Worm (Caenorhabditis elegans) whole organism, L3 larva: ENCODE results near the gene F18A1.1.

Experiments used
- ZK546.5 ChIP-seq: sonication (generic microtip); optimal IDR thresholded peaks from 2 replicates; lab custom pipeline; 2017; ENCODE audit warnings: missing biosample characterization, missing genetic modification characterization
- ceh-28 ChIP-seq: fragments of 150-350 bp; optimal IDR thresholded peaks from 2 replicates; lab custom pipeline; 2014; ENCODE audit warnings: missing biosample characterization, missing genetic modification reagents, missing genetic modification characterization
- ceh-82 ChIP-seq: fragments of 150-350 bp; optimal IDR thresholded peaks from 2 replicates; lab custom pipeline; 2014; ENCODE audit warnings: missing biosample characterization, missing genetic modification characterization
- ceh-9 ChIP-seq: sonication (generic microtip); optimal IDR thresholded peaks from 2 replicates; lab custom pipeline; 2018; ENCODE audit warnings: missing biosample characterization, missing genetic modification characterization
- daf-12 ChIP-seq: fragments of 150-350 bp; optimal IDR thresholded peaks from 2 replicates; lab custom pipeline; 2014; ENCODE audit warnings: missing biosample characterization, missing genetic modification reagents, missing genetic modification characterization
- egl-5 ChIP-seq: fragments of 150-350 bp; optimal IDR thresholded peaks from 2 replicates; lab custom pipeline; 2017; ENCODE audit warnings: missing biosample characterization, missing genetic modification reagents, missing genetic modification characterization, inconsistent platforms
- elt-1 ChIP-seq: fragments of 150-350 bp; optimal IDR thresholded peaks from 2 replicates; lab custom pipeline; 2014; ENCODE audit warnings: missing biosample characterization, missing genetic modification characterization
- elt-2 ChIP-seq: sonication (generic microtip); optimal IDR thresholded peaks from 2 replicates; lab custom pipeline; 2016; ENCODE audit warnings: missing genetic modification reagents, mild to moderate bottlenecking, missing genetic modification characterization, missing compliant biosample characterization
- elt-3 ChIP-seq, 3 experiments: fragments of 150-350 bp in 1 of 3; sonication (generic microtip) in 2 of 3; optimal IDR thresholded peaks; 2 replicates in 2 of 3; 4 replicates in 1 of 3; lab custom pipeline; 2014 to 2017; ENCODE audit warnings: missing biosample characterization in 3 of 3, missing genetic modification characterization in 3 of 3
- eor-1 ChIP-seq, 2 experiments: fragments of 150-350 bp; optimal IDR thresholded peaks; 2 replicates each; lab custom pipeline; 2014 to 2018; ENCODE audit warnings: missing biosample characterization in 2 of 2, missing genetic modification characterization in 2 of 2
- fkh-10 ChIP-seq: sonication (generic microtip); optimal IDR thresholded peaks from 2 replicates; lab custom pipeline; 2017; ENCODE audit warnings: missing biosample characterization, missing genetic modification reagents, missing genetic modification characterization
- fkh-2 ChIP-seq: fragments of 150-350 bp; optimal IDR thresholded peaks from 2 replicates; lab custom pipeline; 2014; ENCODE audit warnings: missing biosample characterization, missing genetic modification reagents, missing genetic modification characterization
- hmg-11 ChIP-seq: sonication (generic microtip); optimal IDR thresholded peaks from 2 replicates; lab custom pipeline; 2016; ENCODE audit warnings: missing genetic modification characterization, missing compliant biosample characterization
- jun-1 ChIP-seq: fragments of 150-350 bp; optimal IDR thresholded peaks from 2 replicates; lab custom pipeline; 2014; ENCODE audit warnings: missing biosample characterization, missing genetic modification reagents, missing genetic modification characterization
- lin-15B ChIP-seq: fragments of 150-350 bp; optimal IDR thresholded peaks from 2 replicates; lab custom pipeline; 2014; ENCODE audit warnings: missing biosample characterization, missing genetic modification characterization
- lin-39 ChIP-seq: fragments of 150-350 bp; optimal IDR thresholded peaks from 2 replicates; lab custom pipeline; 2018; ENCODE audit warnings: missing biosample characterization, missing genetic modification reagents, missing genetic modification characterization
- mml-1 ChIP-seq: fragments of 150-350 bp; sonication (generic microtip); optimal IDR thresholded peaks from 3 replicates; lab custom pipeline; 2014; ENCODE audit warnings: missing biosample characterization, missing genetic modification characterization
- nfya-1 ChIP-seq: sonication (generic microtip); optimal IDR thresholded peaks from 2 replicates; lab custom pipeline; 2017; ENCODE audit warnings: missing genetic modification characterization, mild to moderate bottlenecking, missing compliant biosample characterization, antibody characterized with exemption, moderate library complexity; ENCODE audit not compliant: insufficient read depth
- nhr-11 ChIP-seq: fragments of 150-350 bp; optimal IDR thresholded peaks from 2 replicates; lab custom pipeline; 2014; ENCODE audit warnings: missing biosample characterization, missing genetic modification characterization
- nhr-237 ChIP-seq: fragments of 150-350 bp; optimal IDR thresholded peaks from 2 replicates; lab custom pipeline; 2014; ENCODE audit warnings: missing biosample characterization, missing genetic modification characterization
- nhr-25 ChIP-seq: sonication (generic microtip); optimal IDR thresholded peaks from 2 replicates; lab custom pipeline; 2017; ENCODE audit warnings: missing biosample characterization, missing genetic modification characterization
- nhr-28 ChIP-seq: fragments of 150-350 bp; optimal IDR thresholded peaks from 2 replicates; lab custom pipeline; 2014; ENCODE audit warnings: missing biosample characterization, missing genetic modification characterization
- nhr-43 ChIP-seq: sonication (generic microtip); optimal IDR thresholded peaks from 2 replicates; lab custom pipeline; 2016; ENCODE audit warnings: mild to moderate bottlenecking, missing genetic modification characterization, missing compliant biosample characterization; ENCODE audit not compliant: poor library complexity, severe bottlenecking
- nhr-77 ChIP-seq: fragments of 150-350 bp; optimal IDR thresholded peaks from 2 replicates; lab custom pipeline; 2014; ENCODE audit warnings: missing biosample characterization, missing genetic modification characterization
- pha-4 ChIP-seq: fragments of 150-350 bp; optimal IDR thresholded peaks from 2 replicates; lab custom pipeline; 2014; ENCODE audit warnings: missing biosample characterization, missing genetic modification reagents, missing genetic modification characterization
- sea-2 ChIP-seq: fragments of 150-350 bp; sonication (generic microtip); optimal IDR thresholded peaks from 4 replicates; lab custom pipeline; 2014; ENCODE audit warnings: missing biosample characterization, missing genetic modification reagents, missing genetic modification characterization
- snpc-4 ChIP-seq: fragments of 150-350 bp; optimal IDR thresholded peaks from 2 replicates; lab custom pipeline; 2014; ENCODE audit warnings: missing biosample characterization, missing genetic modification characterization
- tbx-2 ChIP-seq: sonication (generic microtip); optimal IDR thresholded peaks from 2 replicates; lab custom pipeline; 2016; ENCODE audit warnings: mild to moderate bottlenecking, missing genetic modification characterization, missing compliant biosample characterization
- unc-39 ChIP-seq: sonication (generic microtip); optimal IDR thresholded peaks from 4 replicates; lab custom pipeline; 2017; ENCODE audit warnings: missing biosample characterization, missing genetic modification characterization
- zag-1 ChIP-seq: fragments of 150-350 bp; optimal IDR thresholded peaks from 2 replicates; lab custom pipeline; 2014; ENCODE audit warnings: missing biosample characterization, missing genetic modification characterization
- ztf-11 ChIP-seq: fragments of 150-350 bp; optimal IDR thresholded peaks from 2 replicates; lab custom pipeline; 2014; ENCODE audit warnings: missing biosample characterization, missing genetic modification characterization
- ztf-4 ChIP-seq: fragments of 150-350 bp; optimal IDR thresholded peaks from 2 replicates; lab custom pipeline; 2014; ENCODE audit warnings: missing biosample characterization, missing genetic modification characterization

The F18A1.1 gene

DNA sequence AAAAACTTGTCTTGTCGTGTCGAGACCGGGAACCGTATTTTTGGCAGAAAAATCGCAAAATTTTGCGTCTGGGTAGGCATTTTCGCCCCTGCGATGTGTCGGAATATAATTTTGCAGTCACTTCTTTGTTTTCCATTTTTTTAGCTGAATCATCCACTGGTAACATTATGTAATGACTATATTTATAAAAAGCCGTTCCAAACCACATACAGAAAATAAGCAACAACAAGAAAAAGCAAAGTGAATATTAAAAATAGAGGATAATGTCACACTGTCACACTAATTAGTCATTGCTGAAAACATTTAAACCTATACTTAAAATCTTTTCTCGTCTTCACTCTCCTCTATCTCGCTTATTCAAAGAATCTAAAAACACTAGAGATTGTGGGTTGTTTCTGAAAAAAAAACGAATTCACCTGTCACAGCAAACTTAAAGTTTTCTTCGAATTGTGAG, 24.6 kb downstream of the F18A1.1 start, which contains the start of gene sre-1:
Gene sre-1 (plus strand): TSS at position 404 of the 454 bp plus-strand sequence.
- no peak for TF ChIP-seq jun-1
- TF ChIP-seq elt-2 (tag; lab: Kevin White, UChicago) = no peak
- no peak for TF ChIP-seq nhr-25 (tag; lab: Kevin White, UChicago)

DNA sequence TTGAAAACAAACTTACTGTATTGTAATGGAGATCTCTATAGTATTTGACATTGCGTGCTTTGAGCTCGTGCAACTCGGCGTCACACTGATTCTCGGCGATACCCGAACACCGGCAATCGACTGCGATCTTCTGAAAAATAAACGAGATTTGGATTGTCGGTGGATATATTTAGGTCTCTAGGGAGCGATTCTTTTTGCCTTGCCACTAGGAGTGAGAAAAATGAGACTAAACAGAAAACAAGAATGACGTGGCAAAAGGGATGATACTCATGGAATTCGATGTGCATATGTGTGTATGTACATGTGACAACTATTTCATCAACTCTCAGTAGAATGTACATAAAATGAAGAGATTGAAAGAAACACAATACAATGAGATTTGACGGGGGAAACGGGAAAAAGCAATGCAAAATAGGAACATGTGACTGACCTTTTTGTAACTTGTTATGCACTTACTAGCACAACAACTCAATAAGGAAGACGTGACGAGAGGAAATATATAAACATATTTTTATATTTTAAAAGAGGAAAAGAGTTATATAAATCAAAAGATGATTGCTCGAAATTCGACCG, 30.0 kb downstream of the F18A1.1 start:
- TF ChIP-seq fkh-10 (GFP tag; lab: Kevin White, UChicago) = peak; percentile 97
- TF ChIP-seq elt-1 (tag; lab: Kevin White, UChicago) = peak; percentile 60
- TF ChIP-seq nfya-1 (tag; lab: Kevin White, UChicago) = peak; percentile 26
- TF ChIP-seq ceh-82 (tag; lab: Kevin White, UChicago) = no peak
- TF ChIP-seq lin-39 (tag; lab: Kevin White, UChicago) = peak; percentile 4
- TF ChIP-seq, all 47 proteins: peak for 4

- peak; percentile 14 for TF ChIP-seq hmg-11 (tag; lab: Kevin White, UChicago)
- TF ChIP-seq nhr-28 = no peak
- peak; percentile 39 for TF ChIP-seq fkh-10 (GFP tag; lab: Kevin White, UChicago)
- TF ChIP-seq, all 47 proteins: peak for 2
Measured at ce11 chrII:7716112-7716511, 31.4 kb downstream of the F18A1.1 start.

DNA sequence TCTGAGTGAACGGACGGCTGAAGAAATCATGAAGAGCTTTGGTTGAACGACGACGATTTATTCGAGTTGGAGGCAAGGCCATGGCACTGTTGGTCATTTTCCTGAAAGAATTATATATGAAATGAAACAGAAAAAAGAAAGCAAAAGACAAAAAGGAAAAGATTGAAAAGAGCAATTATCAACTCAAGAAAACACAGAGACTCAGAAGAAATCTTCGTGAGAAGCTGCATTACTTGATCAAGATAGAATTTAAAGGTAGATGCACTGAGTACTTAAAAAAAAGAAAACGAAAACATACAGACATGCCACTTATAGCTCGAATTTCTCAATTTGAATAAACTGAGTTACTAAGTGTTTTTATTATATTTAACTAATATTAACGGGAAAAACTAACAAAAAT, 33.8 kb downstream of the F18A1.1 start, which contains the start of gene cpna-5:
Gene cpna-5 (minus strand): TSS at position 101 of the 400 bp plus-strand sequence.
- TF ChIP-seq elt-3 (tag; optimal IDR thresholded peaks at IDR 0.05; lab: Kevin White, UChicago) (no peak), sea-2 (GFP tag; lab: Kevin White, UChicago) (no peak), nhr-25 (tag; lab: Kevin White, UChicago) (no peak), ztf-4 (no peak), ztf-11 (tag; lab: Kevin White, UChicago) (no peak), egl-5 (tag; lab: Kevin White, UChicago) (no peak), nhr-11 (tag; lab: Kevin White, UChicago) (no peak), fkh-10 (GFP tag; lab: Kevin White, UChicago) (no peak), elt-1 (tag; lab: Kevin White, UChicago) (no peak), ZK546.5 (tag; lab: Kevin White, UChicago) (no peak), lin-15B (tag; lab: Kevin White, UChicago) (no peak), pha-4 (no peak), tbx-2 (tag; lab: Kevin White, UChicago) (no peak), ceh-28 (no peak), daf-12 (tag; lab: Kevin White, UChicago) (no peak), ceh-9 (tag; lab: Kevin White, UChicago) (no peak)

ce11 chrII:7719039-7719438, 34.4 kb downstream of the F18A1.1 start:
- no peak for TF ChIP-seq ztf-4
- no peak for TF ChIP-seq snpc-4 (tag; lab: Kevin White, UChicago)
- peak; percentile 39 for TF ChIP-seq fkh-10 (GFP tag; lab: Kevin White, UChicago)
- no peak for TF ChIP-seq nhr-25 (tag; lab: Kevin White, UChicago)
- TF ChIP-seq mml-1 (tag; lab: Kevin White, UChicago) = no peak

ce11 chrII:7720479-7720878, 35.8 kb downstream of the F18A1.1 start:
- TF ChIP-seq nhr-11 (tag; lab: Kevin White, UChicago) (no peak), jun-1 (no peak), nhr-77 (no peak), nhr-43 (tag; lab: Kevin White, UChicago) (no peak), zag-1 (tag; lab: Kevin White, UChicago) (no peak), nfya-1 (tag; lab: Kevin White, UChicago) (no peak), snpc-4 (tag; lab: Kevin White, UChicago) (no peak), hmg-11 (tag; lab: Kevin White, UChicago) (no peak), eor-1 (tag; optimal IDR thresholded peaks at IDR 0.05; lab: Kevin White, UChicago) (no peak), elt-2 (tag; lab: Kevin White, UChicago) (no peak), nhr-237 (no peak), unc-39 (tag; lab: Kevin White, UChicago) (no peak), fkh-2 (no peak), elt-1 (tag; lab: Kevin White, UChicago) (no peak)
